Fruit fly (Drosophila melanogaster) whole organism, embryonic: Measurements from ENCODE around the gene CSN1b.

ENCODE experiments used
- ATbp ChIP-seq: fragments of 200-800 bp; sonication (Bioruptor generic); optimal IDR thresholded peaks from 2 replicates; lab custom pipeline; 2017; ENCODE audit warnings: missing biosample characterization, mild to moderate bottlenecking, missing genetic modification characterization, missing genetic modification reagents
- Adf1 ChIP-seq: fragments of 200-800 bp; sonication (Bioruptor generic); IDR thresholded peaks from 2 replicates; pipeline ENCODE4 v1.3.6; 2022; ENCODE audit warnings: missing biosample characterization, missing genetic modification characterization
- Atf6 ChIP-seq: fragments of 200-800 bp; sonication (Bioruptor generic); IDR thresholded peaks from 2 replicates; pipeline ENCODE4 v1.3.6; 2022; ENCODE audit warnings: missing biosample characterization, missing genetic modification characterization
- Awh ChIP-seq: fragments of 200-800 bp; sonication (Bioruptor generic); IDR thresholded peaks from 2 replicates; pipeline ENCODE4, ENCODE4 v1.3.6; 2022; ENCODE audit warnings: missing biosample characterization, missing genetic modification characterization
- BEAF-32 ChIP-seq: fragments of 200-800 bp; sonication (Bioruptor generic); optimal IDR thresholded peaks from 3 replicates; lab custom pipeline; 2017; ENCODE audit warnings: missing biosample characterization, missing genetic modification characterization, mild to moderate bottlenecking, moderate library complexity, missing genetic modification reagents
- C15 ChIP-seq: fragments of 200-800 bp; sonication (Bioruptor generic); IDR thresholded peaks from 3 replicates; pipeline ENCODE4 v1.3.6; 2022; ENCODE audit warnings: missing biosample characterization, missing genetic modification characterization
- CG10267 ChIP-seq: fragments of 200-800 bp; sonication (Bioruptor generic); optimal IDR thresholded peaks from 2 replicates; lab custom pipeline; 2018; ENCODE audit warnings: missing biosample characterization, mild to moderate bottlenecking, missing genetic modification characterization, moderate library complexity
- CG10321 ChIP-seq: fragments of 200-800 bp; sonication (Bioruptor generic); IDR thresholded peaks from 2 replicates; pipeline ENCODE4 v1.3.6; 2022; ENCODE audit warnings: missing biosample characterization, missing genetic modification characterization
- CG12155 ChIP-seq: fragments of 200-800 bp; sonication (Bioruptor generic); optimal IDR thresholded peaks from 3 replicates; lab custom pipeline; 2016; ENCODE audit warnings: missing biosample characterization, missing genetic modification characterization
- CG12391 ChIP-seq: fragments of 200-800 bp; sonication (Bioruptor generic); optimal IDR thresholded peaks from 3 replicates; lab custom pipeline; 2018; ENCODE audit warnings: missing biosample characterization, mild to moderate bottlenecking, missing genetic modification characterization, moderate library complexity
- CG13624 ChIP-seq: fragments of 200-800 bp; sonication (Bioruptor generic); optimal IDR thresholded peaks from 2 replicates; lab custom pipeline; 2016; ENCODE audit warnings: missing biosample characterization, missing genetic modification characterization
- CG1603 ChIP-seq: fragments of 200-800 bp; sonication (Bioruptor generic); optimal IDR thresholded peaks from 2 replicates; lab custom pipeline; 2019; ENCODE audit warnings: missing biosample characterization, mild to moderate bottlenecking, missing genetic modification characterization, moderate library complexity
- CG17568 ChIP-seq: fragments of 200-800 bp; sonication (Bioruptor generic); optimal IDR thresholded peaks from 2 replicates; lab custom pipeline; 2018; ENCODE audit warnings: missing biosample characterization, mild to moderate bottlenecking, missing genetic modification characterization, moderate library complexity
- CG31224 ChIP-seq: fragments of 200-800 bp; sonication (Bioruptor generic); IDR thresholded peaks from 2 replicates; pipeline ENCODE4 v1.3.6; 2022; ENCODE audit warnings: missing biosample characterization, missing genetic modification characterization
- CG3163 ChIP-seq: fragments of 200-800 bp; sonication (Bioruptor generic); optimal IDR thresholded peaks from 3 replicates; lab custom pipeline; 2016; ENCODE audit warnings: missing biosample characterization, missing genetic modification characterization
- CG3995 ChIP-seq: fragments of 200-800 bp; sonication (Bioruptor generic); optimal IDR thresholded peaks from 3 replicates; lab custom pipeline; 2016; ENCODE audit warnings: missing biosample characterization, missing genetic modification characterization
- CG4424 ChIP-seq: fragments of 200-800 bp; sonication (Bioruptor generic); optimal IDR thresholded peaks from 3 replicates; lab custom pipeline; 2016; ENCODE audit warnings: missing biosample characterization, missing genetic modification characterization
- CG6654 ChIP-seq: fragments of 200-800 bp; sonication (Bioruptor generic); optimal IDR thresholded peaks from 2 replicates; lab custom pipeline; 2017; ENCODE audit warnings: missing biosample characterization, mild to moderate bottlenecking, missing genetic modification characterization
- CG6765 ChIP-seq: fragments of 200-800 bp; sonication (Bioruptor generic); optimal IDR thresholded peaks from 3 replicates; lab custom pipeline; 2017; ENCODE audit warnings: missing biosample characterization, mild to moderate bottlenecking, missing genetic modification characterization
- CG7928 ChIP-seq: fragments of 200-800 bp; sonication (Bioruptor generic); optimal IDR thresholded peaks from 2 replicates; lab custom pipeline; 2017; ENCODE audit warnings: missing biosample characterization, mild to moderate bottlenecking, missing genetic modification characterization
- CG9932 ChIP-seq: fragments of 200-800 bp; sonication (Bioruptor generic); IDR thresholded peaks from 2 replicates; pipeline ENCODE4 v1.3.6; 2022; ENCODE audit warnings: missing biosample characterization, missing genetic modification characterization
- CHES-1-like ChIP-seq: fragments of 200-800 bp; sonication (Bioruptor generic); optimal IDR thresholded peaks from 2 replicates; lab custom pipeline; 2016; ENCODE audit warnings: missing biosample characterization, missing genetic modification characterization
- Dek ChIP-seq: fragments of 200-800 bp; sonication (Bioruptor generic); optimal IDR thresholded peaks from 3 replicates; lab custom pipeline; 2019; ENCODE audit warnings: missing biosample characterization, mild to moderate bottlenecking, missing genetic modification characterization, moderate library complexity
- Dp ChIP-seq: fragments of 200-800 bp; sonication (Bioruptor generic); optimal IDR thresholded peaks from 2 replicates; lab custom pipeline; 2018; ENCODE audit warnings: missing biosample characterization, mild to moderate bottlenecking, missing genetic modification characterization, moderate library complexity
- Ets65A ChIP-seq: fragments of 200-800 bp; sonication (Bioruptor generic); peaks from one replicate; lab custom pipeline; 2016; ENCODE audit warnings: missing biosample characterization, missing genetic modification characterization
- HmgZ ChIP-seq: fragments of 200-800 bp; sonication (Bioruptor generic); optimal IDR thresholded peaks from 2 replicates; lab custom pipeline; 2018; ENCODE audit warnings: missing biosample characterization, mild to moderate bottlenecking, missing genetic modification characterization
- Hr39 ChIP-seq: fragments of >200 bp; optimal IDR thresholded peaks from 2 replicates; lab custom pipeline; 2017
- MBD-R2 ChIP-seq: fragments of 200-800 bp; sonication (Bioruptor generic); IDR thresholded peaks from 2 replicates; pipeline ENCODE4 v1.3.6; 2022; ENCODE audit warnings: missing biosample characterization, missing genetic modification characterization
- Myb ChIP-seq: fragments of 200-800 bp; sonication (Bioruptor generic); optimal IDR thresholded peaks from 2 replicates; lab custom pipeline; 2016; ENCODE audit warnings: missing biosample characterization, missing genetic modification characterization
- Oaz ChIP-seq: fragments of 200-800 bp; sonication (Bioruptor generic); IDR thresholded peaks from 2 replicates; pipeline ENCODE4 v1.3.6; 2022; ENCODE audit warnings: missing biosample characterization, missing genetic modification characterization
- PHDP ChIP-seq: fragments of 200-800 bp; sonication (Bioruptor generic); optimal IDR thresholded peaks from 3 replicates; lab custom pipeline; 2018; ENCODE audit warnings: missing biosample characterization, mild to moderate bottlenecking, missing genetic modification characterization, moderate library complexity
- Sry-δ ChIP-seq: fragments of 200-800 bp; sonication (Bioruptor generic); optimal IDR thresholded peaks from 2 replicates; lab custom pipeline; 2016; ENCODE audit warnings: missing biosample characterization, missing genetic modification characterization
- Stat92E ChIP-seq, 3 experiments: fragments of >200 bp in 2 of 3; fragments of 200-800 bp in 1 of 3; sonication (Bioruptor generic) in 1 of 3; optimal IDR thresholded peaks; 2 replicates each; lab custom pipeline; 2017 to 2019; ENCODE audit warnings: missing biosample characterization in 3 of 3, missing genetic modification characterization in 3 of 3, mild to moderate bottlenecking in 1 of 3, moderate library complexity in 1 of 3
- YL-1 ChIP-seq: fragments of 200-800 bp; sonication (Bioruptor generic); optimal IDR thresholded peaks from 3 replicates; lab custom pipeline; 2017; ENCODE audit warnings: missing biosample characterization, mild to moderate bottlenecking, missing genetic modification characterization
- amos ChIP-seq: fragments of 200-800 bp; sonication (Bioruptor generic); IDR thresholded peaks from 2 replicates; pipeline ENCODE4 v1.3.6; 2022; ENCODE audit warnings: missing biosample characterization, missing genetic modification characterization; ENCODE audit not compliant: partially characterized antibody
- bbx ChIP-seq: fragments of 200-800 bp; sonication (Bioruptor generic); IDR thresholded peaks from 2 replicates; pipeline ENCODE4 v1.3.6; 2022; ENCODE audit warnings: missing biosample characterization, missing genetic modification characterization; ENCODE audit not compliant: partially characterized antibody
- crc ChIP-seq: fragments of 200-800 bp; sonication (Bioruptor generic); optimal IDR thresholded peaks from 2 replicates; lab custom pipeline; 2016; ENCODE audit warnings: missing biosample characterization, missing genetic modification characterization
- crp ChIP-seq, 2 experiments: fragments of 200-800 bp; sonication (Bioruptor generic); optimal IDR thresholded peaks; 2 replicates in 1 of 2; 3 replicates in 1 of 2; lab custom pipeline; 2017; ENCODE audit warnings: missing biosample characterization in 2 of 2, missing genetic modification characterization in 2 of 2, mild to moderate bottlenecking in 1 of 2, moderate library complexity in 1 of 2
- gcm2 ChIP-seq: fragments of 200-800 bp; sonication (Bioruptor generic); optimal IDR thresholded peaks from 2 replicates; lab custom pipeline; 2016; ENCODE audit warnings: missing biosample characterization, missing genetic modification characterization
- gfzf ChIP-seq: fragments of 200-800 bp; sonication (Bioruptor generic); optimal IDR thresholded peaks from 2 replicates; lab custom pipeline; 2016; ENCODE audit warnings: missing biosample characterization, mild to moderate bottlenecking, missing genetic modification characterization, moderate library complexity
- ind ChIP-seq: fragments of 200-800 bp; sonication (Bioruptor generic); optimal IDR thresholded peaks from 3 replicates; lab custom pipeline; 2016; ENCODE audit warnings: missing biosample characterization, missing genetic modification characterization
- inv ChIP-seq: fragments of 200-800 bp; sonication (Bioruptor generic); IDR thresholded peaks from 2 replicates; pipeline ENCODE4 v1.3.6; 2022; ENCODE audit warnings: missing biosample characterization, missing genetic modification characterization; ENCODE audit not compliant: partially characterized antibody
- lmd ChIP-seq: fragments of 200-800 bp; sonication (Bioruptor generic); IDR thresholded peaks from 2 replicates; pipeline ENCODE4 v1.3.6; 2022; ENCODE audit warnings: missing biosample characterization, missing genetic modification characterization
- lov ChIP-seq, 2 experiments: fragments of 200-800 bp in 1 of 2; fragments of >200 bp in 1 of 2; sonication (Bioruptor generic) in 1 of 2; IDR thresholded peaks in 1 of 2; optimal IDR thresholded peaks in 1 of 2; 2 replicates in 1 of 2; 3 replicates in 1 of 2; pipeline versions ENCODE4 v1.3.6 to Lab custom; 2017 to 2022; ENCODE audit warnings: missing biosample characterization in 1 of 2, missing genetic modification characterization in 1 of 2
- pan ChIP-seq, 4 experiments: fragments of >200 bp in 3 of 4; fragments of 200-800 bp in 1 of 4; sonication (Bioruptor generic) in 1 of 4; optimal IDR thresholded peaks in 3 of 4; IDR thresholded peaks in 1 of 4; 2 replicates each; pipeline versions ENCODE4 v1.3.6 to Lab custom; 2017 to 2022; ENCODE audit warnings: missing biosample characterization in 2 of 4, missing genetic modification characterization in 2 of 4, mixed read lengths in 1 of 4
- row ChIP-seq: fragments of 200-800 bp; sonication (Bioruptor generic); IDR thresholded peaks from 3 replicates; pipeline ENCODE4 v1.3.6; 2022; ENCODE audit warnings: missing biosample characterization, missing genetic modification characterization
- salm ChIP-seq: fragments of 200-800 bp; sonication (Bioruptor generic); optimal IDR thresholded peaks from 2 replicates; lab custom pipeline; 2018; ENCODE audit warnings: missing biosample characterization, mild to moderate bottlenecking, missing genetic modification characterization
- toy ChIP-seq: fragments of 200-800 bp; sonication (Bioruptor generic); IDR thresholded peaks from 2 replicates; pipeline ENCODE4 v1.3.6; 2022; ENCODE audit warnings: missing biosample characterization, missing genetic modification characterization
- unc-4 ChIP-seq: fragments of 200-800 bp; sonication (Bioruptor generic); IDR thresholded peaks from 2 replicates; pipeline ENCODE4 v1.3.6; 2022; ENCODE audit warnings: missing biosample characterization, missing genetic modification characterization; ENCODE audit not compliant: partially characterized antibody
- zfh2 ChIP-seq: fragments of 200-800 bp; sonication (Bioruptor generic); optimal IDR thresholded peaks from 2 replicates; lab custom pipeline; 2016; ENCODE audit warnings: missing biosample characterization, missing genetic modification characterization

CSN1b gene

dm6 chr3L:18901411-18901810 lies 3.3 kb downstream of the CSN1b start, which contains the start of the genes arx and CG6843 (continued):
- peak; percentile 73 for TF ChIP-seq CG1603 (tag; lab: Kevin White, UChicago)
- no peak for TF ChIP-seq CG17568
- peak; percentile 17; the same call in 1 of the 3 replicates for TF ChIP-seq row (GFP tag; lab: Robert Waterston, UW)
- peak; percentile 40 for TF ChIP-seq Myb
- TF ChIP-seq CG9932 (GFP tag; lab: Robert Waterston, UW), result peak; percentile 43; the same call in 1 of the 2 replicates
- no peak for TF ChIP-seq salm
- peak; percentile 92 for TF ChIP-seq bbx (GFP tag; lab: Robert Waterston, UW)
- TF ChIP-seq unc-4, result peak; percentile 94
- TF ChIP-seq Adf1 (GFP tag; lab: Robert Waterston, UW), result no peak
- no peak for TF ChIP-seq Atf6 (GFP tag; lab: Robert Waterston, UW)
- no peak for TF ChIP-seq toy (GFP tag; lab: Robert Waterston, UW)
- no peak for TF ChIP-seq CG3163 (GFP tag; lab: Kevin White, UChicago)
- no peak for TF ChIP-seq lov (optimal IDR thresholded peaks at IDR 0.05; lab: Kevin White, UChicago)
- TF ChIP-seq lov (GFP tag; IDR thresholded peaks at IDR 0.05; lab: Robert Waterston, UW), result no peak
- peak; percentile 66 for TF ChIP-seq Dp (GFP tag; lab: Kevin White, UChicago)
- peak; percentile 28 for TF ChIP-seq gfzf
- no peak for TF ChIP-seq Hr39 (lab: Kevin White, UChicago)
- no peak for TF ChIP-seq CG12155 (GFP tag; lab: Kevin White, UChicago)
- no peak for TF ChIP-seq ind (GFP tag; lab: Kevin White, UChicago)
- TF ChIP-seq Dek (tag; lab: Kevin White, UChicago), result no peak
- TF ChIP-seq CHES-1-like (GFP tag; lab: Kevin White, UChicago), result peak; percentile 40
- TF ChIP-seq C15 (GFP tag; lab: Robert Waterston, UW), result no peak
- peak; percentile 62 for TF ChIP-seq HmgZ
- TF ChIP-seq CG10267 (tag; lab: Kevin White, UChicago), result peak; percentile 40
- peak; percentile 89 for TF ChIP-seq inv (GFP tag; lab: Robert Waterston, UW)
- no peak for TF ChIP-seq CG13624 (GFP tag; lab: Kevin White, UChicago)
- peak; percentile 86 for TF ChIP-seq YL-1 (GFP tag; lab: Kevin White, UChicago)
- TF ChIP-seq Ets65A (GFP tag; lab: Kevin White, UChicago), result no peak
- no peak for TF ChIP-seq CG6765 (GFP tag; lab: Kevin White, UChicago)
- no peak for TF ChIP-seq pan (optimal IDR thresholded peaks at IDR 0.05; lab: Kevin White, UChicago)
- TF ChIP-seq pan (GFP tag; optimal IDR thresholded peaks at IDR 0.05 in 1 of 2, IDR thresholded peaks at IDR 0.05 in 1 of 2), result no peak
- TF ChIP-seq crc (GFP tag; lab: Kevin White, UChicago), result no peak
- TF ChIP-seq ATbp (GFP tag; lab: Kevin White, UChicago), result no peak
- no peak for TF ChIP-seq CG31224
- TF ChIP-seq PHDP, result no peak
- TF ChIP-seq CG3995 (GFP tag; lab: Kevin White, UChicago), result peak; percentile 89
- no peak for TF ChIP-seq CG4424 (GFP tag; lab: Kevin White, UChicago)
- TF ChIP-seq gcm2 (GFP tag; lab: Kevin White, UChicago), result no peak
- no peak for TF ChIP-seq zfh2 (GFP tag; lab: Kevin White, UChicago)
- peak in 1 of 3 experiments; percentile 27 for TF ChIP-seq Stat92E (GFP tag; optimal IDR thresholded peaks at IDR 0.05; lab: Kevin White, UChicago)
- TF ChIP-seq CG10321, result no peak
- TF ChIP-seq MBD-R2 (GFP tag; lab: Robert Waterston, UW), result peak; percentile 84
- TF ChIP-seq Oaz (GFP tag; lab: Robert Waterston, UW), result no peak
- peak; percentile 9 for TF ChIP-seq CG7928 (GFP tag; lab: Kevin White, UChicago)
- TF ChIP-seq BEAF-32 (GFP tag; lab: Kevin White, UChicago), result peak; percentile 93
- no peak for TF ChIP-seq lmd (GFP tag; lab: Robert Waterston, UW)
- TF ChIP-seq CG6654 (GFP tag; lab: Kevin White, UChicago), result no peak
- peak; percentile 83 for TF ChIP-seq Sry-δ (GFP tag; lab: Kevin White, UChicago)
- peak; percentile 22 for TF ChIP-seq CG12391 (tag; lab: Kevin White, UChicago)
- TF ChIP-seq amos (GFP tag; lab: Robert Waterston, UW), result peak; percentile 96
- TF ChIP-seq Awh, result no peak
- TF ChIP-seq crp (GFP tag; optimal IDR thresholded peaks at IDR 0.05; lab: Kevin White, UChicago), result peak in 1 of 2 experiments; percentile 35
